Fruit fly (Drosophila melanogaster): ENCODE data around the gene Lkr.

Lkr gene

DNA sequence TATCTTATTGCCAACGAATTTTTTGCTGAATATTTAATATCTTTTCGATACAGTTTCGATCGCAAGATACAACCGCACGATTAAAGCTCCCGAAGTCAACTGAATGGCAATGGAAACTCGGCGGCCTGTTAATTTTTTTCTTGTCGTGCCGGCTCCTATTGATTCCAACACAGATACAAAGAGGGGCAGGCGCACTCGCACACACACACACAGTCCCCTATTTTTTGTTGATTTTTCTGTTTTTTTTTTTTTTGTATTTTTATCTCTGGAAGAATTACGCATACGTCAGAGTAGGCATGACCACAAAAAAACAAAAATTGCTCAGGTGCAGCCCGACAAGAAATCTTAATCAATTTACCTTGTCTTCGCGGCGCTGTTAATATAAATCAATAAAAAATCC is at the start of gene Lkr:
Gene Lkr (minus strand): TSS at position 101 of the 400 bp plus-strand sequence.
- TF ChIP-seq otp (GFP tag; IDR thresholded peaks at IDR 0.05) (no peak), wek (GFP tag; optimal IDR thresholded peaks at IDR 0.05) (no peak), HmgZ (tag; optimal IDR thresholded peaks at IDR 0.05) (no peak), lola (GFP tag; optimal IDR thresholded peaks at IDR 0.05) (no peak), knrl (GFP tag; IDR thresholded peaks at IDR 0.05; ENCODE audit: partially characterized antibody) (no peak), Ets97D (GFP tag; optimal IDR thresholded peaks at IDR 0.05) (no peak), CG10366 (GFP tag; IDR thresholded peaks at IDR 0.05) (no peak), fd102C (GFP tag; optimal IDR thresholded peaks at IDR 0.05) (no peak), onecut (GFP tag; IDR thresholded peaks at IDR 0.05) (no peak), Gug (GFP tag; IDR thresholded peaks at IDR 0.05) (no peak), CG12299 (tag; optimal IDR thresholded peaks at IDR 0.05) (no peak), rib (GFP tag; IDR thresholded peaks at IDR 0.05) (no peak), tgo (GFP tag; IDR thresholded peaks at IDR 0.05) (no peak), CG43689 (GFP tag; IDR thresholded peaks at IDR 0.05) (no peak), CG13775 (GFP tag; optimal IDR thresholded peaks at IDR 0.05) (no peak), Oli (tag; optimal IDR thresholded peaks at IDR 0.05) (no peak), Ptx1 (GFP tag; IDR thresholded peaks at IDR 0.05) (no peak), Poxn (GFP tag; IDR thresholded peaks at IDR 0.05) (no peak), kni (GFP tag; optimal IDR thresholded peaks at IDR 0.05) (no peak), lbe (GFP tag; optimal IDR thresholded peaks at IDR 0.05) (no peak)

DNA sequence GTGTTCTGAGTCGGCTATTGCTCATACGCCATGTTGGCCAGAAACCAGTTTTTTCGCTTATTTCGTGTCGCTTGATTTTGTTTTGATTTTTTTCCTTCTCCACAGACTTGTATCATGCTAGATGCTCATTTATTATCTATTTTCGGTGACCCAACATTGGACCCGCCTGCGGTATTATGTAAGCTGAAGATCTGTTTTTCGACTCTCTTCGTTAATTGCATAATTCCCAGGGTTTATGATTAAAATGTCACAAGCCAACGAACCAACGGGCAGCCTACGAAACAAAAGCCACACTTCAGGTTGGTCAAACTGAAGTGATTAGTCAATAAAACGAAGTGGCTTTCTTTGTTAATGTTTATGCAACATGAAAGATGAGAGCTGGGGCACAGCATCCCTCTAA is 49.5 kb upstream of the Lkr start:
- TF ChIP-seq CG8359 (GFP tag; optimal IDR thresholded peaks at IDR 0.05; ENCODE audit: borderline replicate concordance) (no peak), Elba2 (GFP tag; optimal IDR thresholded peaks at IDR 0.05) (no peak), Xrp1 (GFP tag; IDR thresholded peaks at IDR 0.05) (no peak), CG15696 (tag; optimal IDR thresholded peaks at IDR 0.05) (no peak), CG7372 (GFP tag; IDR thresholded peaks at IDR 0.05) (peak; percentile 32; the same call in 1 of the 2 replicates), HLHmδ (GFP tag; optimal IDR thresholded peaks at IDR 0.05) (no peak), en (GFP tag; optimal IDR thresholded peaks at IDR 0.05) (no peak), Eip74EF (GFP tag; optimal IDR thresholded peaks at IDR 0.05) (no peak), CG16813 (GFP tag; IDR thresholded peaks at IDR 0.05; ENCODE audit: partially characterized antibody) (no peak), CG10979 (tag; optimal IDR thresholded peaks at IDR 0.05) (no peak), Awh (GFP tag; IDR thresholded peaks at IDR 0.05) (0 out of 2 replicates have a peak, but pooled peaks have one; percentile 26), CG2875 (GFP tag; optimal IDR thresholded peaks at IDR 0.05) (no peak), CG14667 (GFP tag; IDR thresholded peaks at IDR 0.05) (no peak), trem (tag; optimal IDR thresholded peaks at IDR 0.05) (no peak), D19B (GFP tag; optimal IDR thresholded peaks at IDR 0.05) (no peak), emc (GFP tag; optimal IDR thresholded peaks at IDR 0.05) (no peak), E2f2 (GFP tag; IDR thresholded peaks at IDR 0.05) (no peak), CG7357 (GFP tag; IDR thresholded peaks at IDR 0.05) (no peak), ftz-f1 (GFP tag; optimal IDR thresholded peaks at IDR 0.05) (no peak), Trl (optimal IDR thresholded peaks at IDR 0.05) (no peak), Trl (GFP tag; optimal IDR thresholded peaks at IDR 0.05) (no peak), Hey (tag; optimal IDR thresholded peaks at IDR 0.05) (no peak), ind (GFP tag; optimal IDR thresholded peaks at IDR 0.05) (no peak), CG4328 (GFP tag; optimal IDR thresholded peaks at IDR 0.05) (no peak), CG13894 (tag; optimal IDR thresholded peaks at IDR 0.05) (peak; percentile 11), MBD-R2 (GFP tag; IDR thresholded peaks at IDR 0.05) (no peak), slbo (GFP tag; IDR thresholded peaks at IDR 0.05) (no peak), crc (GFP tag; optimal IDR thresholded peaks at IDR 0.05) (no peak), ken (GFP tag; IDR thresholded peaks at IDR 0.05) (no peak), abd-A (tag; optimal IDR thresholded peaks at IDR 0.05) (peak; percentile 30), zfh2 (GFP tag; optimal IDR thresholded peaks at IDR 0.05) (no peak), Oaz (GFP tag; IDR thresholded peaks at IDR 0.05) (no peak), wdn (GFP tag; IDR thresholded peaks at IDR 0.05) (no peak)

Measured in whole organism, embryonic.